Fruit fly (Drosophila melanogaster): ENCODE data around the gene Wdr81.
A peak's percentile ranks its signal among the peaks of the same experiment; 100 is the strongest.

Wdr81 gene

dm6 chr2L:12025505-12025904 is 4.7 kb upstream of the Wdr81 start (continued):
- TF ChIP-seq CG2199 (GFP tag; IDR thresholded peaks at IDR 0.05), result 0 out of 3 replicates have a peak, but pooled peaks have one; percentile 55
- TF ChIP-seq pfk (GFP tag; optimal IDR thresholded peaks at IDR 0.05), result no peak
- no peak for TF ChIP-seq lov (optimal IDR thresholded peaks at IDR 0.05)
- TF ChIP-seq lov (GFP tag; IDR thresholded peaks at IDR 0.05), result 0 out of 3 replicates have a peak, but pooled peaks have one; percentile 45
- peak; percentile 15 for TF ChIP-seq CG13424 (tag; optimal IDR thresholded peaks at IDR 0.05)
- TF ChIP-seq sim (GFP tag; IDR thresholded peaks at IDR 0.05), result no peak
- peak; percentile 43 for TF ChIP-seq CG12071 (GFP tag; optimal IDR thresholded peaks at IDR 0.05)
- no peak for TF ChIP-seq wek (GFP tag; optimal IDR thresholded peaks at IDR 0.05)
- TF ChIP-seq Sox102F (GFP tag; optimal IDR thresholded peaks at IDR 0.05), result peak; percentile 7
- TF ChIP-seq lab (GFP tag; optimal IDR thresholded peaks at IDR 0.05), result peak; percentile 51
- peak; percentile 52; the same call in 1 of the 2 replicates for TF ChIP-seq Rfx (GFP tag; IDR thresholded peaks at IDR 0.05)
- peak; percentile 3 for TF ChIP-seq CrebB (tag; optimal IDR thresholded peaks at IDR 0.05)
- TF ChIP-seq CG15514 (GFP tag; optimal IDR thresholded peaks at IDR 0.05), result peak; percentile 15
- peak; percentile 0 for TF ChIP-seq ind (GFP tag; optimal IDR thresholded peaks at IDR 0.05)
- TF ChIP-seq CG31441 (GFP tag; IDR thresholded peaks at IDR 0.05), result 0 out of 2 replicates have a peak, but pooled peaks have one; percentile 18
- peak; percentile 54 for TF ChIP-seq CG11504 (tag; optimal IDR thresholded peaks at IDR 0.05)
- no peak for TF ChIP-seq shn (GFP tag; optimal IDR thresholded peaks at IDR 0.05)
- peak; percentile 50 for TF ChIP-seq abd-A (tag; optimal IDR thresholded peaks at IDR 0.05)
- TF ChIP-seq CG5180 (GFP tag; optimal IDR thresholded peaks at IDR 0.05), result peak; percentile 90
- peak; percentile 24 for TF ChIP-seq CG13296 (GFP tag; optimal IDR thresholded peaks at IDR 0.05)
- TF ChIP-seq E2f1 (GFP tag; IDR thresholded peaks at IDR 0.05), result 0 out of 2 replicates have a peak, but pooled peaks have one; percentile 9
- TF ChIP-seq pan (optimal IDR thresholded peaks at IDR 0.05), result no peak
- TF ChIP-seq pan (GFP tag; optimal IDR thresholded peaks at IDR 0.05 in 1 of 2, IDR thresholded peaks at IDR 0.05 in 1 of 2), result peak in 1 of 2 experiments; percentile 49
- peak; percentile 8 for TF ChIP-seq unpg (GFP tag; optimal IDR thresholded peaks at IDR 0.05)
- TF ChIP-seq NfI (GFP tag; optimal IDR thresholded peaks at IDR 0.05), result peak; percentile 8
- peak; percentile 38; the same call in 1 of the 2 replicates for TF ChIP-seq slbo (GFP tag; IDR thresholded peaks at IDR 0.05)
- TF ChIP-seq Atf6 (GFP tag; IDR thresholded peaks at IDR 0.05), result peak; percentile 21; the same call in 1 of the 2 replicates
- peak; percentile 90 for TF ChIP-seq Med (GFP tag)
- peak; percentile 13 for TF ChIP-seq Hmr (GFP tag; optimal IDR thresholded peaks at IDR 0.05)
- TF ChIP-seq Ets65A (GFP tag), result peak; percentile 70
- peak; percentile 7 for TF ChIP-seq CG2120 (GFP tag; optimal IDR thresholded peaks at IDR 0.05)
- TF ChIP-seq grau (tag; optimal IDR thresholded peaks at IDR 0.05), result peak; percentile 22
- peak; percentile 19 for TF ChIP-seq CG2678 (tag; optimal IDR thresholded peaks at IDR 0.05)
- TF ChIP-seq NC2β (GFP tag; optimal IDR thresholded peaks at IDR 0.05), result no peak
- no peak for TF ChIP-seq MTF-1 (GFP tag; optimal IDR thresholded peaks at IDR 0.05; ENCODE audit: borderline replicate concordance)
- TF ChIP-seq sd (tag; optimal IDR thresholded peaks at IDR 0.05), result peak; percentile 4
- TF ChIP-seq CG7987 (GFP tag; optimal IDR thresholded peaks at IDR 0.05), result peak; percentile 22
- peak; percentile 10; the same call in 1 of the 2 replicates for TF ChIP-seq vvl (GFP tag; IDR thresholded peaks at IDR 0.05)
- TF ChIP-seq Ptx1 (GFP tag; IDR thresholded peaks at IDR 0.05), result 0 out of 2 replicates have a peak, but pooled peaks have one; percentile 24
- peak; percentile 45; the same call in 1 of the 3 replicates for TF ChIP-seq row (GFP tag; IDR thresholded peaks at IDR 0.05)

DNA sequence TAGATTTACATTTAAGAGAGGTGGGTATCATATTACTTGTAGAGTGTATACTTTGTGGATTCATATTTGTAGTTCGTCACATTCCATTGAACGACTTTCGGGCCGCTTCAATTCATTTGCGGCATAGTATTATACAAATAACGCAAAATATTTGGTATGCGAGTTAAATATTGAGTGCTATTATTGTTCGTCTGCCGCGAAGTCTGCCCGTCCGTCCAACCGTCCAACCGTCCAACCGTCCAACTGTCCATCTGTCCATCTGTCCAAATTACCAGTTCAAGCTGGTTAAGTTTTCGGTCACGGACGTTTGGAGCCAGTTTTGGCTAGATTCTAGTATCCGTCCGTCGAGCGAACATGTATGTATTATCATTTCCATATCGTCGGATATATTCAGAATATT is 3.3 kb upstream of the Wdr81 start:
- TF ChIP-seq tio (GFP tag; optimal IDR thresholded peaks at IDR 0.05) (no peak), twi (tag; optimal IDR thresholded peaks at IDR 0.05) (no peak), ara (GFP tag; IDR thresholded peaks at IDR 0.05) (no peak), amos (GFP tag; IDR thresholded peaks at IDR 0.05; ENCODE audit: partially characterized antibody) (no peak), CG16813 (GFP tag; IDR thresholded peaks at IDR 0.05; ENCODE audit: partially characterized antibody) (no peak), Atf3 (GFP tag; optimal IDR thresholded peaks at IDR 0.05) (no peak), NfI (GFP tag; optimal IDR thresholded peaks at IDR 0.05) (no peak), Bgb (GFP tag; IDR thresholded peaks at IDR 0.05; ENCODE audit: partially characterized antibody) (no peak), Kr (GFP tag; optimal IDR thresholded peaks at IDR 0.05) (no peak), sd (tag; optimal IDR thresholded peaks at IDR 0.05) (peak; percentile 80), sob (GFP tag; IDR thresholded peaks at IDR 0.05) (no peak), CG15696 (tag; optimal IDR thresholded peaks at IDR 0.05) (no peak), CG14441 (GFP tag; IDR thresholded peaks at IDR 0.05) (no peak), gem (tag; optimal IDR thresholded peaks at IDR 0.05) (peak; percentile 82)
